Fruit fly (Drosophila melanogaster): ENCODE results near the gene MICU1.

DNA sequence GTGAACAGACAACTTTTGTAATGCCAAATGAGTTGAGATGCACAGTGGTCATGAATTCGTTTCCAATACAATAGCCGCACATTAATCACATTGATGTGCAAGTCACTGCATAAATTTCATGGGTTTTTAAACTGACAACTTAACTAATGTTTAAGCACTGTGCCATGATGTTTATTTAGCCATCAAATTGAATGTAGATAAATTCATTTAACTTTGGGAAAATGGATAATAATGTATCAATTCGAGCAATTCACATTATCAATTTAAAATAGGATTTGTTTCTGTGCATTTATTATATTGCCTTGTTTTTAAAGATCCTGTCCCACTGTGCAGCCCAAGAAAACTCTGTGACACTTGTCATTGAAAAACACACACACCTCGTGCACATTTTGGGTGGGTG, 33.9 kb upstream of the MICU1 start:
- no peak for TF ChIP-seq usp (GFP tag; optimal IDR thresholded peaks at IDR 0.05)
- no peak for TF ChIP-seq psq (optimal IDR thresholded peaks at IDR 0.05)
- TF ChIP-seq CG8478 (optimal IDR thresholded peaks at IDR 0.05) = no peak
